Fruit fly (Drosophila melanogaster) whole organism: ENCODE measurements around the gene CG10958.

Experiments used
- Dll ChIP-seq: fragments of >200 bp; optimal IDR thresholded peaks from 2 replicates; lab custom pipeline; 2017
- psq ChIP-seq: fragments of >200 bp; optimal IDR thresholded peaks from 2 replicates; lab custom pipeline; 2017

dm6 chrX:8116813-8117212 is 15.3 kb upstream of the CG10958 start, which contains the start of gene CG1575:
- TF ChIP-seq psq, result no peak
- no peak for TF ChIP-seq Dll (lab: Kevin White, UChicago)
